Fruit fly (Drosophila melanogaster) whole organism, embryonic: ENCODE data around the gene CG5892.

ENCODE experiments used
- Asciz ChIP-seq: fragments of 200-800 bp; sonication (Bioruptor generic); optimal IDR thresholded peaks from 2 replicates; lab custom pipeline; 2017; ENCODE audit warnings: missing biosample characterization, mild to moderate bottlenecking, missing genetic modification characterization, missing genetic modification reagents
- CG10543 ChIP-seq: fragments of 200-800 bp; sonication (Bioruptor generic); optimal IDR thresholded peaks from 3 replicates; lab custom pipeline; 2017; ENCODE audit warnings: missing biosample characterization, mild to moderate bottlenecking, missing genetic modification characterization, moderate library complexity
- CG11247 ChIP-seq: fragments of 200-800 bp; sonication (Bioruptor generic); IDR thresholded peaks from 2 replicates; pipeline ENCODE4 v1.3.6; 2022; ENCODE audit warnings: missing biosample characterization, missing genetic modification characterization
- CG11723 ChIP-seq: fragments of 200-800 bp; sonication (Bioruptor generic); optimal IDR thresholded peaks from 2 replicates; lab custom pipeline; 2017; ENCODE audit warnings: missing biosample characterization, mild to moderate bottlenecking, missing genetic modification characterization
- CG13123 ChIP-seq: fragments of 200-800 bp; sonication (Bioruptor generic); optimal IDR thresholded peaks from 2 replicates; lab custom pipeline; 2016; ENCODE audit warnings: missing biosample characterization, missing genetic modification characterization
- CG14050 ChIP-seq: fragments of 200-800 bp; sonication (Bioruptor generic); IDR thresholded peaks from 3 replicates; pipeline ENCODE4 v1.3.6; 2022; ENCODE audit warnings: missing biosample characterization, missing genetic modification characterization
- CG14860 ChIP-seq: fragments of 200-800 bp; sonication (Bioruptor generic); IDR thresholded peaks from 3 replicates; pipeline ENCODE4 v1.3.6; 2022; ENCODE audit warnings: missing biosample characterization, missing genetic modification characterization; ENCODE audit not compliant: partially characterized antibody
- CG15479 ChIP-seq: fragments of 200-800 bp; sonication (Bioruptor generic); optimal IDR thresholded peaks from 3 replicates; lab custom pipeline; 2019; ENCODE audit warnings: missing biosample characterization, mild to moderate bottlenecking, missing genetic modification characterization, moderate library complexity
- CG34376 ChIP-seq: fragments of 200-800 bp; sonication (Bioruptor generic); optimal IDR thresholded peaks from 2 replicates; lab custom pipeline; 2018; ENCODE audit warnings: missing biosample characterization, mild to moderate bottlenecking, missing genetic modification characterization
- CG34422 ChIP-seq: fragments of 200-800 bp; sonication (Bioruptor generic); IDR thresholded peaks from 3 replicates; pipeline ENCODE4 v1.3.6; 2022; ENCODE audit warnings: missing biosample characterization, missing genetic modification characterization
- CG4328 ChIP-seq: fragments of 200-800 bp; sonication (Bioruptor generic); optimal IDR thresholded peaks from 3 replicates; lab custom pipeline; 2017; ENCODE audit warnings: missing biosample characterization, missing genetic modification reagents, missing genetic modification characterization
- CG4820 ChIP-seq: fragments of 200-800 bp; sonication (Bioruptor generic); optimal IDR thresholded peaks from 3 replicates; lab custom pipeline; 2016; ENCODE audit warnings: missing biosample characterization, missing genetic modification characterization
- CG5953 ChIP-seq: fragments of 200-800 bp; sonication (Bioruptor generic); IDR thresholded peaks from 2 replicates; pipeline ENCODE4 v1.3.6; 2022; ENCODE audit warnings: missing biosample characterization, missing genetic modification characterization
- CG6175 ChIP-seq: fragments of 200-800 bp; sonication (Bioruptor generic); IDR thresholded peaks from 3 replicates; pipeline ENCODE4 v1.3.6; 2022; ENCODE audit warnings: missing biosample characterization, missing genetic modification characterization
- CG7372 ChIP-seq: fragments of 200-800 bp; sonication (Bioruptor generic); IDR thresholded peaks from 2 replicates; pipeline ENCODE4 v1.3.6; 2022; ENCODE audit warnings: missing biosample characterization, missing genetic modification characterization
- CG7786 ChIP-seq: fragments of 200-800 bp; sonication (Bioruptor generic); optimal IDR thresholded peaks from 2 replicates; lab custom pipeline; 2016; ENCODE audit warnings: missing biosample characterization, missing genetic modification characterization
- CG8388 ChIP-seq: fragments of 200-800 bp; sonication (Bioruptor generic); optimal IDR thresholded peaks from 2 replicates; lab custom pipeline; 2019; ENCODE audit warnings: missing biosample characterization, mild to moderate bottlenecking, missing genetic modification characterization, moderate library complexity
- CG9727 ChIP-seq: fragments of 200-800 bp; sonication (Bioruptor generic); optimal IDR thresholded peaks from 3 replicates; lab custom pipeline; 2017; ENCODE audit warnings: missing biosample characterization, mild to moderate bottlenecking, missing genetic modification characterization
- CG9932 ChIP-seq: fragments of 200-800 bp; sonication (Bioruptor generic); IDR thresholded peaks from 2 replicates; pipeline ENCODE4 v1.3.6; 2022; ENCODE audit warnings: missing biosample characterization, missing genetic modification characterization
- Camta ChIP-seq: fragments of 200-800 bp; sonication (Bioruptor generic); optimal IDR thresholded peaks from 2 replicates; lab custom pipeline; 2016; ENCODE audit warnings: missing biosample characterization, missing genetic modification characterization
- Deaf1 ChIP-seq: fragments of 200-800 bp; optimal IDR thresholded peaks from 3 replicates; lab custom pipeline; 2019; ENCODE audit warnings: missing biosample characterization, mild to moderate bottlenecking, missing genetic modification characterization, moderate library complexity
- GATAe ChIP-seq: fragments of 200-800 bp; sonication (Bioruptor generic); conservative IDR thresholded peaks from 2 replicates; pipeline ENCODE4 v1.3.6; 2022; ENCODE audit warnings: missing biosample characterization, missing genetic modification characterization
- HLH4C ChIP-seq: fragments of 200-800 bp; sonication (Bioruptor generic); IDR thresholded peaks from 3 replicates; pipeline ENCODE4 v1.3.6; 2022; ENCODE audit warnings: missing biosample characterization, missing genetic modification characterization; ENCODE audit not compliant: partially characterized antibody
- HmgZ ChIP-seq: fragments of 200-800 bp; sonication (Bioruptor generic); optimal IDR thresholded peaks from 2 replicates; lab custom pipeline; 2018; ENCODE audit warnings: missing biosample characterization, mild to moderate bottlenecking, missing genetic modification characterization
- Hr3 ChIP-seq: fragments of 200-800 bp; sonication (Bioruptor generic); optimal IDR thresholded peaks from 3 replicates; lab custom pipeline; 2016; ENCODE audit warnings: missing biosample characterization, missing genetic modification characterization
- Hr39 ChIP-seq: fragments of >200 bp; optimal IDR thresholded peaks from 2 replicates; lab custom pipeline; 2017
- MTF-1 ChIP-seq: fragments of 200-800 bp; sonication (Bioruptor generic); optimal IDR thresholded peaks from 2 replicates; lab custom pipeline; 2018; ENCODE audit warnings: missing biosample characterization, mild to moderate bottlenecking, missing genetic modification characterization, borderline replicate concordance
- Mrtf ChIP-seq: fragments of 200-800 bp; sonication (Bioruptor generic); IDR thresholded peaks from 3 replicates; pipeline ENCODE4 v1.3.6; 2022; ENCODE audit warnings: missing biosample characterization, missing genetic modification characterization
- NfI ChIP-seq: fragments of 200-800 bp; sonication (Bioruptor generic); optimal IDR thresholded peaks from 3 replicates; lab custom pipeline; 2018; ENCODE audit warnings: missing biosample characterization, mild to moderate bottlenecking, missing genetic modification characterization, moderate library complexity
- Rfx ChIP-seq: fragments of 200-800 bp; sonication (Bioruptor generic); IDR thresholded peaks from 2 replicates; pipeline ENCODE4 v1.3.6; 2022; ENCODE audit warnings: missing biosample characterization, missing genetic modification characterization
- YL-1 ChIP-seq: fragments of 200-800 bp; sonication (Bioruptor generic); optimal IDR thresholded peaks from 3 replicates; lab custom pipeline; 2017; ENCODE audit warnings: missing biosample characterization, mild to moderate bottlenecking, missing genetic modification characterization
- ap ChIP-seq: fragments of 200-800 bp; sonication (Bioruptor generic); IDR thresholded peaks from 2 replicates; pipeline ENCODE4 v1.3.6; 2022; ENCODE audit warnings: missing biosample characterization, missing genetic modification characterization
- bigmax ChIP-seq: fragments of 200-800 bp; sonication (Bioruptor generic); optimal IDR thresholded peaks from 2 replicates; lab custom pipeline; 2018; ENCODE audit warnings: missing biosample characterization, mild to moderate bottlenecking, missing genetic modification characterization
- cato ChIP-seq: fragments of 200-800 bp; sonication (Bioruptor generic); optimal IDR thresholded peaks from 2 replicates; lab custom pipeline; 2016; ENCODE audit warnings: missing biosample characterization, missing genetic modification characterization, borderline replicate concordance
- cg ChIP-seq: fragments of 200-800 bp; sonication (Bioruptor generic); optimal IDR thresholded peaks from 3 replicates; lab custom pipeline; 2019; ENCODE audit warnings: missing biosample characterization, mild to moderate bottlenecking, missing genetic modification characterization, moderate library complexity
- dan ChIP-seq: fragments of 200-800 bp; sonication (Bioruptor generic); IDR thresholded peaks from 2 replicates; pipeline ENCODE4 v1.3.6; 2022; ENCODE audit warnings: missing biosample characterization, missing genetic modification characterization
- eve ChIP-seq, 2 experiments: fragments of >200 bp; optimal IDR thresholded peaks; 2 replicates each; lab custom pipeline; 2017; ENCODE audit warnings: missing biosample characterization in 2 of 2, missing genetic modification characterization in 2 of 2
- ftz-f1 ChIP-seq: fragments of 200-800 bp; sonication (Bioruptor generic); optimal IDR thresholded peaks from 2 replicates; lab custom pipeline; 2016; ENCODE audit warnings: missing biosample characterization, missing genetic modification characterization
- inv ChIP-seq: fragments of 200-800 bp; sonication (Bioruptor generic); IDR thresholded peaks from 2 replicates; pipeline ENCODE4 v1.3.6; 2022; ENCODE audit warnings: missing biosample characterization, missing genetic modification characterization; ENCODE audit not compliant: partially characterized antibody
- otp ChIP-seq: fragments of 200-800 bp; sonication (Bioruptor generic); IDR thresholded peaks from 3 replicates; pipeline ENCODE4, ENCODE4 v1.3.6; 2022; ENCODE audit warnings: missing biosample characterization, missing genetic modification characterization
- pita ChIP-seq: fragments of 200-800 bp; sonication (Bioruptor generic); optimal IDR thresholded peaks from 2 replicates; lab custom pipeline; 2017; ENCODE audit warnings: missing biosample characterization, mild to moderate bottlenecking, missing genetic modification characterization
- pzg ChIP-seq: fragments of 200-800 bp; sonication (Bioruptor generic); optimal IDR thresholded peaks from 3 replicates; lab custom pipeline; 2018; ENCODE audit warnings: missing biosample characterization, mild to moderate bottlenecking, missing genetic modification characterization, moderate library complexity
- scrt ChIP-seq: fragments of 200-800 bp; sonication (Bioruptor generic); optimal IDR thresholded peaks from 2 replicates; lab custom pipeline; 2018; ENCODE audit warnings: missing biosample characterization, mild to moderate bottlenecking, missing genetic modification characterization, moderate library complexity
- sd ChIP-seq: fragments of 200-800 bp; sonication (Bioruptor generic); optimal IDR thresholded peaks from 3 replicates; lab custom pipeline; 2018; ENCODE audit warnings: missing biosample characterization, mild to moderate bottlenecking, missing genetic modification characterization, moderate library complexity
- sug ChIP-seq: fragments of 200-800 bp; optimal IDR thresholded peaks from 2 replicates; lab custom pipeline; 2019; ENCODE audit warnings: missing biosample characterization, mild to moderate bottlenecking, missing genetic modification characterization, moderate library complexity
- tgo ChIP-seq: fragments of 200-800 bp; sonication (Bioruptor generic); IDR thresholded peaks from 3 replicates; pipeline ENCODE4 v1.3.6; 2022; ENCODE audit warnings: missing biosample characterization, missing genetic modification characterization
- tll ChIP-seq, 2 experiments: fragments of 200-800 bp in 1 of 2; fragments of >200 bp in 1 of 2; sonication (Bioruptor generic) in 1 of 2; optimal IDR thresholded peaks; 2 replicates each; lab custom pipeline; 2017 to 2019; ENCODE audit warnings: missing biosample characterization in 2 of 2, missing genetic modification characterization in 2 of 2, mild to moderate bottlenecking in 1 of 2, moderate library complexity in 1 of 2
- z ChIP-seq: fragments of 200-800 bp; sonication (Bioruptor generic); IDR thresholded peaks from 3 replicates; pipeline ENCODE4 v1.3.6; 2022; ENCODE audit warnings: missing biosample characterization, missing genetic modification characterization
- zen ChIP-seq: fragments of 200-800 bp; sonication (Bioruptor generic); optimal IDR thresholded peaks from 3 replicates; lab custom pipeline; 2018; ENCODE audit warnings: missing biosample characterization, mild to moderate bottlenecking, missing genetic modification characterization, moderate library complexity

Gene CG5892

dm6 chr3R:21199085-21199899 is 43.1 kb upstream of the CG5892 start (continued):
- TF ChIP-seq tll (GFP tag; optimal IDR thresholded peaks at IDR 0.05; lab: Kevin White, UChicago) (no peak), inv (GFP tag; lab: Robert Waterston, UW) (no peak), sug (tag; lab: Kevin White, UChicago) (peak; percentile 82), CG7786 (GFP tag; lab: Kevin White, UChicago) (no peak), pita (GFP tag; lab: Kevin White, UChicago) (no peak), CG14860 (no peak), CG4328 (GFP tag; lab: Kevin White, UChicago) (no peak), Asciz (GFP tag; lab: Kevin White, UChicago) (no peak), Hr39 (lab: Kevin White, UChicago) (peak; percentile 87), cato (no peak), cg (GFP tag; lab: Kevin White, UChicago) (peak; percentile 78), z (GFP tag; lab: Robert Waterston, UW) (no peak), CG14050 (GFP tag; lab: Robert Waterston, UW) (no peak), tgo (no peak), Rfx (peak; percentile 28; the same call in 1 of the 2 replicates), CG9727 (GFP tag; lab: Kevin White, UChicago) (no peak), otp (GFP tag; lab: Robert Waterston, UW) (no peak), ap (no peak), CG6175 (GFP tag; lab: Robert Waterston, UW) (no peak), CG34422 (GFP tag; lab: Robert Waterston, UW) (peak; percentile 10; the same call in 1 of the 3 replicates), GATAe (GFP tag; lab: Robert Waterston, UW) (no peak), NfI (no peak), bigmax (GFP tag; lab: Kevin White, UChicago) (peak; percentile 47), HmgZ (no peak), zen (tag; lab: Kevin White, UChicago) (no peak), CG34376 (GFP tag; lab: Kevin White, UChicago) (peak; percentile 18), pzg (GFP tag; lab: Kevin White, UChicago) (no peak), ftz-f1 (peak; percentile 76), CG11247 (GFP tag; lab: Robert Waterston, UW) (no peak), Hr3 (GFP tag; lab: Kevin White, UChicago) (no peak), Mrtf (GFP tag; lab: Robert Waterston, UW) (no peak), CG13123 (no peak), CG10543 (GFP tag; lab: Kevin White, UChicago) (peak; percentile 48), CG15479 (GFP tag; lab: Kevin White, UChicago) (no peak), Camta (GFP tag; lab: Kevin White, UChicago) (no peak), CG9932 (GFP tag; lab: Robert Waterston, UW) (no peak), CG8388 (GFP tag; lab: Kevin White, UChicago) (no peak), CG5953 (no peak), scrt (GFP tag; lab: Kevin White, UChicago) (peak; percentile 36), MTF-1 (GFP tag; lab: Kevin White, UChicago) (peak; percentile 53), eve (GFP tag; optimal IDR thresholded peaks at IDR 0.05; lab: Kevin White, UChicago) (peak in 1 of 2 experiments; percentile 8), CG7372 (no peak), CG4820 (no peak), YL-1 (GFP tag; lab: Kevin White, UChicago) (no peak), HLH4C (GFP tag; lab: Robert Waterston, UW) (no peak), dan (GFP tag; lab: Robert Waterston, UW) (no peak), sd (tag; lab: Kevin White, UChicago) (peak; percentile 25), CG11723 (GFP tag; lab: Kevin White, UChicago) (no peak), Deaf1 (tag; lab: Kevin White, UChicago) (peak; percentile 26)
